Worm (Caenorhabditis elegans) whole organism, late embryonic: ENCODE measurements around the gene srxa-2.

Experiments used
- Y22D7AL.16 ChIP-seq: sonication (generic microtip); optimal IDR thresholded peaks from 2 replicates; lab custom pipeline; 2016; ENCODE audit warnings: missing genetic modification characterization, missing compliant biosample characterization
- ceh-2 ChIP-seq: sonication (generic microtip); optimal IDR thresholded peaks from 2 replicates; lab custom pipeline; 2016; ENCODE audit warnings: missing genotype, missing genetic modification characterization, missing compliant biosample characterization
- ceh-24 ChIP-seq: sonication (generic microtip); optimal IDR thresholded peaks from 2 replicates; lab custom pipeline; 2016; ENCODE audit warnings: mild to moderate bottlenecking, missing genetic modification characterization, missing compliant biosample characterization
- elt-2 ChIP-seq: sonication (generic microtip); optimal IDR thresholded peaks from 2 replicates; lab custom pipeline; 2016; ENCODE audit warnings: missing genetic modification reagents, missing genetic modification characterization, missing compliant biosample characterization
- elt-4 ChIP-seq: sonication (generic microtip); optimal IDR thresholded peaks from 2 replicates; lab custom pipeline; 2016; ENCODE audit warnings: missing genetic modification characterization, missing compliant biosample characterization
- madf-2 ChIP-seq: sonication (generic microtip); optimal IDR thresholded peaks from 2 replicates; lab custom pipeline; 2017; ENCODE audit warnings: missing genetic modification characterization, missing compliant biosample characterization
- pax-1 ChIP-seq: fragments of 150-350 bp; optimal IDR thresholded peaks from 2 replicates; lab custom pipeline; 2014; ENCODE audit warnings: missing biosample characterization, missing genetic modification characterization
- sox-4 ChIP-seq: sonication (generic microtip); optimal IDR thresholded peaks from 2 replicates; lab custom pipeline; 2017; ENCODE audit warnings: mild to moderate bottlenecking, missing genetic modification characterization, inconsistent platforms, missing compliant biosample characterization
- unc-55 ChIP-seq: sonication (generic microtip); optimal IDR thresholded peaks from 2 replicates; lab custom pipeline; 2017; ENCODE audit warnings: missing biosample characterization, missing genetic modification reagents, missing genetic modification characterization

- TF ChIP-seq madf-2 (tag; lab: Kevin White, UChicago) (no peak), pax-1 (tag; lab: Kevin White, UChicago) (no peak), sox-4 (tag; lab: Kevin White, UChicago) (no peak), elt-4 (no peak), ceh-24 (tag; lab: Kevin White, UChicago) (no peak), Y22D7AL.16 (no peak), unc-55 (GFP tag; lab: Kevin White, UChicago) (no peak), ceh-2 (no peak), elt-2 (tag; lab: Kevin White, UChicago) (no peak)
Measured at ce11 chrIV:9378272-9378671, 44.9 kb upstream of the srxa-2 start, which contains the start of gene C10C5.4.
